Worm (Caenorhabditis elegans): ENCODE measurements around the gene larp-1.

DNA sequence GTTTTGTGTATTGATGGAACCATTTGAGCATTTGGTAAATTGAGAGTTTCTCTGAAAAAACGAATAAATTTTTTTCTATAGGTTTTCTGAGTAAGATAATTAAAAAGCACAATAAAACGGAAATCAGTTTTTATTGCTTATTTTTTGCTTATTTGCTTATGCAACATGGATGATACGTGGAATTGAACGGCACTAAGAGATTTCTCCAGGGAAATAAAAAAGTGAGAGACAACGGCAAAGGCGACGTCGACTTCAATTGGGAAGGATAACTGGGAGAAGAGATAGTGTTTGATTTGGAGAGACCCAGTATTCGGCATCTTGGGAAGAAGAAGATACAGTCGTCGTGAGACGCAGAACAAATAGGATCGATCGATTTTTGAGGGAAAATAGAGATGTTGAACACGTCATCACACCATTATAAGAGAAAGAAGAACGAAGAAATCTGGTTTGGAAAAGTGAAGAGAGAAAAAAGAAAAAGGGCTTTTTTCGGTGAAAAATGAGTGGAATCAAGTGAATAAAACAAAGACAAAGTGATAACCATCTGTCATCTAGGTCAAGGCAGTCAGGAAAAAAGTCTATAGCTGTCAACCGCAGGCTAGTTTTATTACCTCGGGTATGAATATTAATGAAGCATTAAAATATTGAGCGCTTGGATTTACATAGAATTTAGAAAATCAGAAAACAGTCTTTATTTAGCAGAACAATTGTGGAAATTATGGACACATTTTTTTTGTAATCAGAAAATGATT, 19.2 kb downstream of the larp-1 start, which contains the start of gene tmem-131:
- no peak for TF ChIP-seq ama-1 (optimal IDR thresholded peaks at IDR 0.05)
- TF ChIP-seq ama-1 (GFP tag; optimal IDR thresholded peaks at IDR 0.05), result no peak
- no peak for TF ChIP-seq dox-1 (GFP tag; IDR thresholded peaks at IDR 0.05)
- no peak for TF ChIP-seq dpl-1 (GFP tag; optimal IDR thresholded peaks at IDR 0.05)
- TF ChIP-seq unc-130 (GFP tag; optimal IDR thresholded peaks at IDR 0.05), result no peak
- TF ChIP-seq mcd-1 (GFP tag; IDR thresholded peaks at IDR 0.05), result no peak
- TF ChIP-seq snpc-1.1 (tag; optimal IDR thresholded peaks at IDR 0.05; ENCODE audit: insufficient read depth), result no peak
- no peak for TF ChIP-seq snpc-4 (GFP tag; optimal IDR thresholded peaks at IDR 0.05)
- TF ChIP-seq snpc-4 (tag; optimal IDR thresholded peaks at IDR 0.05), result no peak
- no peak for TF ChIP-seq B0035.1 (tag; optimal IDR thresholded peaks at IDR 0.05)
